Fruit fly (Drosophila melanogaster) whole organism, adult: Measurements from ENCODE around the gene CG34165.

ENCODE experiments used
- CG11617 ChIP-seq: fragments of 200-800 bp; sonication (Bioruptor generic); optimal IDR thresholded peaks from 2 replicates; lab custom pipeline; 2017; ENCODE audit warnings: mild to moderate bottlenecking, missing biosample characterization, missing genetic modification reagents, missing genetic modification characterization
- CG12768 ChIP-seq: fragments of 200-800 bp; sonication (Bioruptor generic); optimal IDR thresholded peaks from 2 replicates; lab custom pipeline; 2017; ENCODE audit warnings: missing biosample characterization, missing genetic modification characterization, mild to moderate bottlenecking, moderate library complexity, missing genetic modification reagents
- CG14711 ChIP-seq: fragments of 200-800 bp; sonication (Bioruptor generic); optimal IDR thresholded peaks from 2 replicates; lab custom pipeline; 2018; ENCODE audit warnings: missing biosample characterization, mild to moderate bottlenecking, missing genetic modification characterization, moderate library complexity
- CG1620 ChIP-seq: fragments of 200-800 bp; sonication (Bioruptor generic); optimal IDR thresholded peaks from 2 replicates; lab custom pipeline; 2016; ENCODE audit warnings: missing biosample characterization, missing genetic modification characterization
- CG33017 ChIP-seq: fragments of 200-800 bp; sonication (Bioruptor generic); optimal IDR thresholded peaks from 2 replicates; lab custom pipeline; 2018; ENCODE audit warnings: missing biosample characterization, mild to moderate bottlenecking, missing genetic modification characterization, moderate library complexity
- CG5204 ChIP-seq: fragments of 200-800 bp; sonication (Bioruptor generic); optimal IDR thresholded peaks from 2 replicates; lab custom pipeline; 2016; ENCODE audit warnings: missing biosample characterization, missing genetic modification characterization
- CG7045 ChIP-seq: fragments of 200-800 bp; sonication (Bioruptor generic); optimal IDR thresholded peaks from 2 replicates; lab custom pipeline; 2017; ENCODE audit warnings: missing biosample characterization, mild to moderate bottlenecking, missing genetic modification characterization
- CG7101 ChIP-seq: fragments of 200-800 bp; sonication (Bioruptor generic); optimal IDR thresholded peaks from 2 replicates; lab custom pipeline; 2018; ENCODE audit warnings: missing biosample characterization, mild to moderate bottlenecking, missing genetic modification characterization, moderate library complexity
- Clk ChIP-seq: fragments of 200-800 bp; sonication (Bioruptor generic); optimal IDR thresholded peaks from 2 replicates; lab custom pipeline; 2017; ENCODE audit warnings: missing biosample characterization, missing genetic modification characterization
- Crg-1 ChIP-seq: fragments of 200-800 bp; sonication (Bioruptor generic); optimal IDR thresholded peaks from 2 replicates; lab custom pipeline; 2016; ENCODE audit warnings: missing biosample characterization, missing genetic modification characterization
- Hr96 ChIP-seq: fragments of 200-800 bp; sonication (Bioruptor generic); optimal IDR thresholded peaks from 2 replicates; lab custom pipeline; 2016; ENCODE audit warnings: missing biosample characterization, missing genetic modification characterization
- Mnt ChIP-seq: fragments of 200-800 bp; sonication (Bioruptor generic); optimal IDR thresholded peaks from 2 replicates; lab custom pipeline; 2016; ENCODE audit warnings: missing biosample characterization, mild to moderate bottlenecking, missing genetic modification characterization
- bab1 ChIP-seq: fragments of 200-800 bp; sonication (Bioruptor generic); optimal IDR thresholded peaks from 3 replicates; lab custom pipeline; 2019; ENCODE audit warnings: missing biosample characterization, mild to moderate bottlenecking, missing genetic modification characterization, moderate library complexity
- cic ChIP-seq: fragments of 200-800 bp; sonication (Bioruptor generic); optimal IDR thresholded peaks from 2 replicates; lab custom pipeline; 2017; ENCODE audit warnings: missing biosample characterization, mild to moderate bottlenecking, missing genetic modification characterization, moderate library complexity
- cnc ChIP-seq, 2 experiments: fragments of >200 bp; optimal IDR thresholded peaks; 2 replicates each; lab custom pipeline; 2017
- kay ChIP-seq: fragments of 200-800 bp; sonication (Bioruptor generic); peaks from one replicate; lab custom pipeline; 2016; ENCODE audit warnings: missing biosample characterization, missing genetic modification characterization, borderline replicate concordance
- ovo ChIP-seq: fragments of 200-800 bp; sonication (Bioruptor generic); optimal IDR thresholded peaks from 2 replicates; lab custom pipeline; 2016; ENCODE audit warnings: missing biosample characterization, missing genetic modification characterization
- pad ChIP-seq: fragments of 200-800 bp; sonication (Bioruptor generic); optimal IDR thresholded peaks from 3 replicates; lab custom pipeline; 2017; ENCODE audit warnings: missing biosample characterization, missing genetic modification characterization, mild to moderate bottlenecking, moderate library complexity, missing genetic modification reagents
- tj ChIP-seq: fragments of 200-800 bp; sonication (Bioruptor generic); optimal IDR thresholded peaks from 3 replicates; lab custom pipeline; 2017; ENCODE audit warnings: missing biosample characterization, mild to moderate bottlenecking, missing genetic modification characterization, moderate library complexity
- toe ChIP-seq: fragments of 200-800 bp; sonication (Bioruptor generic); optimal IDR thresholded peaks from 2 replicates; lab custom pipeline; 2016; ENCODE audit warnings: missing biosample characterization, missing genetic modification characterization

The CG34165 gene

dm6 chr2L:14674606-14675100 lies 38.9 kb upstream of the CG34165 start:
- TF ChIP-seq Hr96 (GFP tag; lab: Kevin White, UChicago), result no peak
- no peak for TF ChIP-seq tj (GFP tag; lab: Kevin White, UChicago)
- no peak for TF ChIP-seq Clk (GFP tag; lab: Kevin White, UChicago)
- no peak for TF ChIP-seq Crg-1 (GFP tag; lab: Kevin White, UChicago)
- no peak for TF ChIP-seq toe (GFP tag; lab: Kevin White, UChicago)
- no peak for TF ChIP-seq ovo (GFP tag; lab: Kevin White, UChicago)
- no peak for TF ChIP-seq CG11617 (GFP tag; lab: Kevin White, UChicago)

DNA sequence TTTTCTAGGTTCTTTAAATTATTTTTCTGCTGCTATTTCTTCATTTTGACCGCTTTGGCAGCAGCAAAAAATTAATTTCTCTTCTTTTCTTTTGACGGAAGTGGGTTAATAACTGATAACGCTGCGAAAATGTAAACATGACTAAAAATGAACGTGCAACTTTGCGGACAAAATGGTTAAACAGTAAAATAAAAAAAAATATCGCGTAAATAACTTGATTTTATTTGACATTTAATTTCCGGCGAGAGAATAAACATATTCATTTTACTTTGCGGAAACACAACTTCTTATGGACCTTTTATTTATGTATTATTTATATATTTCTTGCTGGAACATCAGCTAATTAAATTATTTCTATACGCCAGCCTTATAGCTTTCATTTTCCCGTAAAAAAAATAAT lies 36.9 kb upstream of the CG34165 start:
- no peak for TF ChIP-seq CG5204 (GFP tag; lab: Kevin White, UChicago)
- no peak for TF ChIP-seq CG7101 (tag; lab: Kevin White, UChicago)
- TF ChIP-seq bab1, result no peak
- TF ChIP-seq Hr96 (GFP tag; lab: Kevin White, UChicago), result no peak
- no peak for TF ChIP-seq CG14711
- no peak for TF ChIP-seq CG33017 (tag; lab: Kevin White, UChicago)
- no peak for TF ChIP-seq Clk (GFP tag; lab: Kevin White, UChicago)
- TF ChIP-seq tj (GFP tag; lab: Kevin White, UChicago), result no peak
- no peak for TF ChIP-seq CG11617 (GFP tag; lab: Kevin White, UChicago)
- no peak for TF ChIP-seq Crg-1 (GFP tag; lab: Kevin White, UChicago)
- no peak for TF ChIP-seq CG12768 (GFP tag; lab: Kevin White, UChicago)
- TF ChIP-seq CG1620 (GFP tag; lab: Kevin White, UChicago), result no peak
- TF ChIP-seq pad (GFP tag; lab: Kevin White, UChicago), result no peak
- no peak for TF ChIP-seq kay (GFP tag; lab: Kevin White, UChicago)
- no peak for TF ChIP-seq cic (GFP tag; lab: Kevin White, UChicago)
- no peak for TF ChIP-seq cnc (optimal IDR thresholded peaks at IDR 0.05; lab: Kevin White, UChicago)
- TF ChIP-seq CG7045 (GFP tag; lab: Kevin White, UChicago), result no peak
- no peak for TF ChIP-seq toe (GFP tag; lab: Kevin White, UChicago)
- TF ChIP-seq Mnt (GFP tag; lab: Kevin White, UChicago), result no peak

dm6 chr2L:14679609-14680008 lies 33.9 kb upstream of the CG34165 start:
- no peak for TF ChIP-seq CG11617 (GFP tag; lab: Kevin White, UChicago)

dm6 chr2L:14680371-14680899 lies 33.1 kb upstream of the CG34165 start:
- TF ChIP-seq CG33017 (tag; lab: Kevin White, UChicago), result no peak
- TF ChIP-seq CG14711, result no peak
- no peak for TF ChIP-seq pad (GFP tag; lab: Kevin White, UChicago)
- no peak for TF ChIP-seq bab1

dm6 chr2L:14682325-14682884 lies 31.1 kb upstream of the CG34165 start:
- TF ChIP-seq toe (GFP tag; lab: Kevin White, UChicago) (no peak), CG7101 (tag; lab: Kevin White, UChicago) (no peak), cic (GFP tag; lab: Kevin White, UChicago) (no peak), CG11617 (GFP tag; lab: Kevin White, UChicago) (no peak), bab1 (no peak), cnc (optimal IDR thresholded peaks at IDR 0.05; lab: Kevin White, UChicago) (no peak), Mnt (GFP tag; lab: Kevin White, UChicago) (no peak), CG12768 (GFP tag; lab: Kevin White, UChicago) (no peak), Clk (GFP tag; lab: Kevin White, UChicago) (no peak), Crg-1 (GFP tag; lab: Kevin White, UChicago) (no peak), tj (GFP tag; lab: Kevin White, UChicago) (no peak), CG5204 (GFP tag; lab: Kevin White, UChicago) (no peak), Hr96 (GFP tag; lab: Kevin White, UChicago) (no peak), pad (GFP tag; lab: Kevin White, UChicago) (no peak), CG33017 (tag; lab: Kevin White, UChicago) (no peak), CG14711 (no peak), CG7045 (GFP tag; lab: Kevin White, UChicago) (no peak), ovo (GFP tag; lab: Kevin White, UChicago) (no peak)

DNA sequence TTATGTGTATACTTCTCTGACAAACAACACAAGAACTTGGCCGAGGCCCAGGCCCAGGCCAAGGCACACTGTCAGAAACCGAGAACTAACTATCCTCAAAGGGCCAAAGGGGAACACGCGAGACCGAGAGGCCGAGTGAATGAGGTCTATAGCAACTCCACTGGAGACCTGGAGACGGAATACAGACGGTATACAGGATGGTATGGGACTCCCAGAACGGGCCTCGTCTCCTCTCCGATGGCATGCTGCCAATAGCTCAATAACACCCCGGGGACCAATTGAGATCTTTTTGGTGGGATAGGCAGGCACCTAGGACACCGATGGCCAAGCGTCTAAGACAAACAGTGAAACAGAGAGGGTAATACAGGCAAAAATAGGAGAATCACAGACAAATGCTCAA lies 30.0 kb upstream of the CG34165 start:
- TF ChIP-seq tj (GFP tag; lab: Kevin White, UChicago) (no peak), CG7101 (tag; lab: Kevin White, UChicago) (no peak), Mnt (GFP tag; lab: Kevin White, UChicago) (no peak), Hr96 (GFP tag; lab: Kevin White, UChicago) (no peak), ovo (GFP tag; lab: Kevin White, UChicago) (no peak), CG5204 (GFP tag; lab: Kevin White, UChicago) (no peak)

- TF ChIP-seq CG12768 (GFP tag; lab: Kevin White, UChicago), result no peak
- no peak for TF ChIP-seq CG11617 (GFP tag; lab: Kevin White, UChicago)
- no peak for TF ChIP-seq CG7101 (tag; lab: Kevin White, UChicago)
- TF ChIP-seq kay (GFP tag; lab: Kevin White, UChicago), result no peak
- TF ChIP-seq cic (GFP tag; lab: Kevin White, UChicago), result no peak
- no peak for TF ChIP-seq cnc (optimal IDR thresholded peaks at IDR 0.05; lab: Kevin White, UChicago)
- no peak for TF ChIP-seq Mnt (GFP tag; lab: Kevin White, UChicago)
- TF ChIP-seq ovo (GFP tag; lab: Kevin White, UChicago), result no peak
- TF ChIP-seq CG33017 (tag; lab: Kevin White, UChicago), result no peak
Measured at dm6 chr2L:14684966-14685365, 28.6 kb upstream of the CG34165 start.
